Worm (Caenorhabditis elegans) whole organism, L4/young adult: ENCODE results near the gene sex-1.

ENCODE experiments used
- W03F9.2 ChIP-seq: fragments of 150-350 bp; optimal IDR thresholded peaks from 2 replicates; lab custom pipeline; 2014; ENCODE audit warnings: missing biosample characterization, missing genetic modification characterization
- dao-5 ChIP-seq: sonication (generic microtip); optimal IDR thresholded peaks from 2 replicates; lab custom pipeline; 2016; ENCODE audit warnings: missing genotype, missing genetic modification characterization, moderate library complexity, missing compliant biosample characterization
- him-1 ChIP-seq: sonication (generic microtip); optimal IDR thresholded peaks from 2 replicates; lab custom pipeline; 2016; ENCODE audit warnings: missing genotype, missing genetic modification reagents, missing genetic modification characterization, missing compliant biosample characterization

sex-1 gene

DNA sequence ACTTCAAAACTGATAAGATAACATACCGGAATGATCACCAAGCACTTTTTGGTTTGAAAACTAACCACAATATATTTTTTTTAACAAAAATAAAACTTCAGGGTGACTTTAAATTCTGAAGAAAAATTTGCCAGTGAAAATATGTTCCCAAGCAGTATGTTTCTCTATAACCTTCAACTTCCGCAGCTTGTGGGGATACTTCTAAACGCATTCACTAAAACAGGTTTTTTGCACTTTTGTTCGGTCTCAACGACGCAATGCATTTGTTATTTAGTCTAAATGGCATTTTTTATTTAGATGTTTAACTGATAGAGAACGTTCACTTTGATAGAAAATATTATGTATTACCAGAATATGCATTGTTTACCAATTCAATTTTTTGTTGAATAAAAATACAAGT lies 16.0 kb downstream of the sex-1 start:
- TF ChIP-seq him-1 (tag; lab: Kevin White, UChicago) (no peak), dao-5 (no peak), W03F9.2 (tag; lab: Kevin White, UChicago) (no peak)

DNA sequence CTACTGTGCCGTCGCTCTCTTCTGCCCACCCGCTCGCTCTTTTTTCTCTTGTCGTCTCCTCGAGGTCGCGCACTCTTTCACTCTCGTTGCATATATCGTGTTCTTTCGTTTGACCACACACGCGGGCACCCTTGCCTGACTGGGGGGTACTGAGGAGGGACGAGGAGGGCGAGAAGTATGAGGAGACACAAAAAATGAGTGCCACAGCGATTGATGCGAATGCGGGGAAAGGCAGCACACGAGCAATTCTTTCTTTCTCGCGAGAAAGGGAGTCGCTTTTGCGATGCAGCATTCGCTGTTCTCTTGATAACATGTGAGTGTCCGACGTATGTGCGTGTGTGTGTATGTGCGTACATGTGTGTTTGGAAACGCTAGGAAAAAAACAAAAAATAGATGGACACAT lies 16.7 kb downstream of the sex-1 start:
- TF ChIP-seq dao-5 = no peak
- peak; percentile 93 for TF ChIP-seq him-1 (tag; lab: Kevin White, UChicago)
- peak; percentile 51 for TF ChIP-seq W03F9.2 (tag; lab: Kevin White, UChicago)

DNA sequence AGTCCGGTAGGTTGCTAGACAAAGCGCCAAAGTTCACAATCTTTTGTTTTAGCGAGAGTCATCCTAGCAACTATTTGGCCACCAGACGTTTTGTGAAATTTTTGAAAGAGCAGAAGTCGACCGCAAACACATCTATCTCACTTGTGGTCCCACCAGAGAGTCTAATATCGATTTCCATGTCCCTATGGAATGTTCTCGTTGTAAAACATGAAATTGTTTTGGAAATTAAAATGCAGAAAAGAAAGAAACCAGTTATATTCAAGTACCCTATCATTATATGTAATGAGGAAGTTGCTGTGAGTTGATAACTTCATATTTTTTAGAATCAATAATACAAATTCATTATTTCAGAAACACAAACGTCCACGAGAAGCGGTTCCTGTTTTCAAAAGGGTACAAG lies 20.5 kb downstream of the sex-1 start:
- TF ChIP-seq dao-5 (no peak), him-1 (tag; lab: Kevin White, UChicago) (no peak), W03F9.2 (tag; lab: Kevin White, UChicago) (no peak)

DNA sequence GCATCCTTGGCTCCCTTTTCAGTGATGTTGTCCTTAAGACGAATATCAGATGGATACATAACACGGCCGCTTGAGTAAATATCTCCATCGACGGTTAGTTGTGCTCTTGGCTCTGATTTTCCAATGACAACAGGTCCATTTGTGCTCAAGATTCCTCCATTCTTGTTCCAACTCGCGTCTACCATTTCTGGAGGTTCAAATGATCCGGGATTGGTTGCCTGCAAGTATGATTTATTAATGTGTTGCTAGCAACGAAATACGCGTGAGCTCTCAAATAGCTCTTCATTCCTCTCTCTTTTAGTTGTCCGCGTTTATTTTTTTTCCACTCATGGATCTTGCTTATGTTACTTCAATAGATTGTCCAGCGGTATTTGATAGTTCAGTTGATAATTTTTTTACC lies 21.5 kb downstream of the sex-1 start, which contains the start of gene arrd-28:
TSS of gene arrd-28 (plus strand) at position 301 of the 400 bp plus-strand sequence.
- no peak for TF ChIP-seq him-1 (tag; lab: Kevin White, UChicago)
- TF ChIP-seq W03F9.2 (tag; lab: Kevin White, UChicago) = no peak
- TF ChIP-seq dao-5 = no peak

DNA sequence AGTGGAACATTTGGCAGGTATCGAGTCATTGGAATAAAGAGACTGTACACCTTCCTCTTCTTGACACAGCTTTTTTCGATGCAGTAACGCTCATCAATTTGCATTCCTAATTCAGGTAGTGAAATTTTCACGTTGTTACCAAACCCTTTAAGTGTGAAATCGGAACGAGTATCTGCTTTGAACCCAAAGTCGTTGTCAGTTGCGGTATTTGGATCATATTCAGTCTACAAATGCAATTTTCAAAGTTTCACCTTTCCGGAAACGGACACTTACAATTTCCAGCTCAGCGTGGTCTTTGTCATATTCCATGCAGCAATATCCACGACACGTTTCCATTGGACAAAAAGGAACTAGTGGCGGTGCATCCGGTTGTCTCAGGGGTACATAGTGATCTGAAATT lies 22.6 kb downstream of the sex-1 start:
- TF ChIP-seq him-1 (tag; lab: Kevin White, UChicago) (no peak), dao-5 (no peak), W03F9.2 (tag; lab: Kevin White, UChicago) (no peak)

DNA sequence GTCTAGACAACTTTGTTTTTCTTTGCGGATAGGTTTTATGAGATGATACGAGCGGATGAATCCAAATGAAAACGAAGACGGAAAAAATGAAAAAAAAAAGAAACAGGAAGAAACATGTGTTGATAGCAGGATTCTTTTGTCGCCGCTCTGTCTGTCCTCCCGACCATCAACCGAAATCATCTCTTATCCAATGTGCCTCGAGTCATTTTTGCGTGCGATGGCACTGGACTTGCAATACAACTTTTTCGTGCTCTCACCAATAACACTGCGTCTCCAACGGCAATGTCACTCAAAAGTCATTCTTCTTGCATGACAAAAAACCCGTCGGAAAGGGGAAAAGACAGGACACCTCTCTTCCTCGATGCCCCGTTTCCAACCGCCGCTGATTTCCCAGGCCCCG lies 28.9 kb downstream of the sex-1 start, which contains the start of gene ncs-4:
TSS of gene ncs-4 (plus strand) at position 227 of the 400 bp plus-strand sequence.
- no peak for TF ChIP-seq him-1 (tag; lab: Kevin White, UChicago)
- TF ChIP-seq dao-5 = no peak
- no peak for TF ChIP-seq W03F9.2 (tag; lab: Kevin White, UChicago)

DNA sequence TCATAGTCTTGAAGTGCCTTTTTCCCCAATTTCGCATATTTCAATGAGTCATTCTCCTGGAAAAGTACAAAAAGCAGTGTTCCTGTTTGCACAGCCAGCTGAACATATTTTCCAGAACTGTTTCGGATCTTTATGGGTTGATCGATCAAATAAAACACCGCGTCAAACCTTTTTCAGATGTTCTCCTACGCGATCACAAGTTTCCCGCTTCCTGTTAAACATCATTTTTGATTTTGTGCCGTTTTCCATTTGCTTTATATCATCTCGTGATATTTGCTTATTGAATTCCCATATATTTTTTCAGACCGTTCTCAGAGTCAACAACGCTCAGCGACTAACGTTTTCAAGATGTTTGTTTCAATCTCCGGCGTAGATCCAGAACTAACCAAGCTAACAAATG lies 30.5 kb downstream of the sex-1 start, which contains the start of gene C07A4.3:
TSS of gene C07A4.3 (plus strand) at position 301 of the 400 bp plus-strand sequence.
- TF ChIP-seq W03F9.2 (tag; lab: Kevin White, UChicago) (no peak), dao-5 (no peak), him-1 (tag; lab: Kevin White, UChicago) (no peak)

DNA sequence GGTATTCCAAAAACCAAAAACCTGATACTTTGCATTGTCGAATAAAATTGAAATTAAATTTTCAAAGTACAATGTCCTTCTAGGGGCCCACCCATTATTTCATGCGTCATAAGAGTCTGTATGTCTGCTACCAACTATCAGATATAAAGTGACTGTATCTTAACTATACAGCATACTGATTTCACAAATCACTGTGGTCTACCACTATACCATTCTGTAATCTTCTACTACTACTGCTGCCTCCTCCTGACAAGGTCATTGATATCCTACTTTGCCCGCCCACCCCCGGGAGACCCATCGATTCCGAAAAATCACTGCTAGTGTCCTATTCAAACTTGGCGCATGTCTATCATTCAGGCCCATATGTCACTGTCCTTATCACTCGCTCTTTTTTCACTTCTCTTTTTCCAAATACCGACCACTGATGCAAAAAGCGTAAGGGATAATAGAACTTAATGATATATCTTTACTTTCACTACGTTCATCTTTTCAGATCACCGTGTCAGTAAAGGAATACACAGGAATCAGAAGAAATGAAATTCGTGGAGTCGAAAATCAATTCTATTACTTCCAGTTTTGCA lies 33.1 kb downstream of the sex-1 start, which contains the start of gene C07A4.2:
TSS of gene C07A4.2 (plus strand) at position 195 of the 581 bp plus-strand sequence.
- TF ChIP-seq W03F9.2 (tag; lab: Kevin White, UChicago) (no peak), him-1 (tag; lab: Kevin White, UChicago) (no peak), dao-5 (no peak)

DNA sequence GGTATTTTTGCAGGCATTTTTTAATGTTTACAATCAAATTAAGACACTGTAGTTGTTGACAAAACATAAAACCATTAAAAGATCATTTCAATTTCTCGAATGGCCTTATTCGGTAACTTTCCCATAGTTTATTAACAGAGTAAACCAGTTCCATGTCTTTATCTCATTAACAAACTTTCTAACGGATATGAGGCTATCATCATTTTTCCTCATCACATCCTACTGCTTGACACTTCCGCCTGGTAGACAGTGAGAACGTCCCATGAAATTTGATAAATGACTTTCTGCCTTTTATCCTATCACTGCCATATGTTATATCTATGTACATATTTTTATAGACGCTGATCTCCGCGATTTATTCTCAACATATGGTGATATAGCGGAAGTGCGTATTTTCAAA lies 34.6 kb downstream of the sex-1 start:
- TF ChIP-seq W03F9.2 (tag; lab: Kevin White, UChicago) (no peak), dao-5 (no peak), him-1 (tag; lab: Kevin White, UChicago) (no peak)

DNA sequence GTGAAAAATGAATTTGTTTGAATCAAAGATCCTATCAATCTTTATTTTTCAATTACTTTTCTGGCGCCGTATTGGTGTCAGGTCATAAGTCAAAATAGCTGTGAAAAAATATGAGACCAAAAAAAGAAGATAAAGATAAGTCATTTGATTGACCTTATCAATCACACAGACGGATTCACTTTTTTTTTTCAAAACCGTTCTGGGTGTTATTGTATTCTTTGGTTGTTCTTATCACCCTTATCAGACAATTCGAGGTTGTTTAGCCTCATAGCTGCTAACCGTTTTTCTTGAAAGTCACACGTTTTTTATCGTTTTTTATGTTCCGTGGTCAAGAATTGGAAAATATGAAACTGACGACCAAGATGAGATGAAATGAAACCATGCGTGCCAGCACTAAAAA lies 36.7 kb downstream of the sex-1 start:
- no peak for TF ChIP-seq him-1 (tag; lab: Kevin White, UChicago)
- TF ChIP-seq W03F9.2 (tag; lab: Kevin White, UChicago) = no peak

DNA sequence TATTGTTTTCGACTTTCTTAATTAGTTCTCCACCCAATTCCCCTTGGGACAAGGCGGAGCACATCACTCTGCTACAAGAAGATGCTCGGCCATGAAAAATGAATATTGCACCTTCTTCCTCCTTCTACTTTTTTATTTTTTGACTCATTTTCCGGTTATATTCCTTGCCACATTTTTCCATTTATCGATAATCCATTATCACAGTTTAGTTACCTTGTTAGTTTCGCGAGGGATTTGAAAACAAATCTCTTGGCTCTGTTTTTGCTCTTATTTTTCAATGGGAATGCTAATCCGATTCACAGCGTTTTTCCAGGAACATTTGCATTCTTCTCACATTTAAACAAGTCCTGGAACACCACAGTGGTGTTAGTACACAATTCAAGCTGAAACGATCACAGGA lies 38.2 kb downstream of the sex-1 start, which contains the start of gene rnp-9:
TSS of gene rnp-9 (plus strand) at position 301 of the 400 bp plus-strand sequence.
- TF ChIP-seq him-1 (tag; lab: Kevin White, UChicago) = no peak

DNA sequence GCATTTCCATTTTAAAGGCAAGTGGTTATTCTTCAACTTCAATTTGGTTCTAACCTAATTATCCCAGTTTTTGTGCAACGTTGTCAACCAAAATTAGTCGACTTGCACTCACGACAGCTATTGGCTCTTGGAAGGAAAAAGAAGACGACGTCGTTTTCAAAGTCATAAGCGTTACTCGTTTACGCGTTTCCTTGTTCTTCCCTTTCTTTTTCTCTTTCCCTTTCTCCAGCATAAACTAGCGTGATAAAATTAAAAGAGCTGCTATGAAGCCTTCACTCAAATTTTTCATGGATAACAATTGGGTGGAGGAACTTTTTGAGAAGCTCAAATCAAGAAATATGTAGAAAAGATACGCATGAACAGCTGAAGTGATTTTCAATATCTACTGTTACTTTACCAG lies 42.0 kb downstream of the sex-1 start:
- TF ChIP-seq dao-5 (no peak), him-1 (tag; lab: Kevin White, UChicago) (no peak), W03F9.2 (tag; lab: Kevin White, UChicago) (no peak)

DNA sequence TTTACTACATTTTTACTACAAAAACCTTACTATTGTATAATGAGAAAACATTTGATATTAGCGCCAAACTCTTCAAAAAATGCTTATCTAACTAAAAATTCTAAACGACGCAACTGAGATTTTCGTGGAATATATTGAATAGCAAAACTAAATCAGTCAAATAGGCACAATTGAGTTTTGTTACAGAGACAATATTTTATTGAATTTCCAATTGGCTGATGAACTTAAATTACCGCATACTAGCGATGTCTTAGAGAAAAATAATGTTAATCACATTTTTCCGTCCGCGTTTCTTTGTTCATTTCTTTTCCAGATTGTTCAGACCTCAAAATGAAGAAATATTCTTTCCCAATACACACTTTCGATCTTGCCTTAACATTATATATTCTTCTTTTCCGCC lies 42.7 kb downstream of the sex-1 start:
- TF ChIP-seq W03F9.2 (tag; lab: Kevin White, UChicago) (no peak), him-1 (tag; lab: Kevin White, UChicago) (no peak), dao-5 (no peak)

DNA sequence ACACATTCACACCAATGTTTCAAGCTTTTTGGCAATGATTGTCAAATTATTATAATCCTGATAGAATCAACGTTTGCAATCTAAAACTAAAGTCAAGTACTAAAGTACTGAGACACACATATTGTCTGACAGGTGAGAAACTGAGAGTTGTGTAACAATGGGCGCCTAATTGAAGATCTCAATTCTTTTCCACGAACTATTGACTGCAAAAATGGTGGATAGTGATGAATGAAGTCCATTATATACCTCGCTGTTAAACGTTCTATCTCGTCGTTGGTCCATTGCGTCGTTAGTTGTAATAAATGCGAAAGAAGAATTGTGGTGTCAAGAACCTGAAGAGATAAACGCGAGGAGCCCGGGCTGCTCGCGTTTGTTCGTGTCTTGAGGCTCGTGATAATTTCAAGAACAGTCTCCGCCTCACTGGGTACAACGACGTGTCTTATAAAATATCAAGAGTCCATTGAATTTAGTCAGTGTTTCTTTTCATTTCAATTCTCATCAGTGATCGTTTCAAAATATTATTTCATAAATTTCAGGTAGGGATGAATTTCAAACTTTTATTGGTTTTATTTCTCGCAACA lies 45.0 kb downstream of the sex-1 start, which contains the start of gene F09B9.4:
TSS of gene F09B9.4 (plus strand) at position 531 of the 581 bp plus-strand sequence.
- TF ChIP-seq W03F9.2 (tag; lab: Kevin White, UChicago) (no peak), dao-5 (no peak), him-1 (tag; lab: Kevin White, UChicago) (no peak)
